Fruit fly (Drosophila melanogaster) whole organism, prepupa: ENCODE data around the gene Gnpnat.
A peak's percentile ranks its signal among the peaks of the same experiment; 100 is the strongest.

Experiments
- CG15336 ChIP-seq: fragments of 200-800 bp; sonication (Bioruptor generic); IDR thresholded peaks from 2 replicates; pipeline ENCODE4 v1.3.6; 2022; ENCODE audit warnings: missing biosample characterization, missing genetic modification characterization
- CG3032 ChIP-seq: fragments of 200-800 bp; optimal IDR thresholded peaks from 2 replicates; lab custom pipeline; 2019; ENCODE audit warnings: missing biosample characterization, mild to moderate bottlenecking, missing genetic modification characterization, moderate library complexity
- CG4318 ChIP-seq: fragments of 200-800 bp; sonication (Bioruptor generic); optimal IDR thresholded peaks from 3 replicates; lab custom pipeline; 2017; ENCODE audit warnings: missing biosample characterization, mild to moderate bottlenecking, missing genetic modification characterization
- CG6808 ChIP-seq: fragments of 200-800 bp; sonication (Bioruptor generic); optimal IDR thresholded peaks from 3 replicates; lab custom pipeline; 2017; ENCODE audit warnings: missing biosample characterization, missing genetic modification characterization, mild to moderate bottlenecking, moderate library complexity, missing genetic modification reagents
- CG8632 ChIP-seq: fragments of 200-800 bp; sonication (Bioruptor generic); optimal IDR thresholded peaks from 3 replicates; lab custom pipeline; 2016; ENCODE audit warnings: missing biosample characterization, missing genetic modification characterization
- Eip75B ChIP-seq: fragments of 200-800 bp; sonication (Bioruptor generic); optimal IDR thresholded peaks from 3 replicates; lab custom pipeline; 2016; ENCODE audit warnings: missing biosample characterization, missing genetic modification characterization
- Eip93F ChIP-seq: fragments of 200-800 bp; sonication (Bioruptor generic); optimal IDR thresholded peaks from 2 replicates; lab custom pipeline; 2016; ENCODE audit warnings: missing biosample characterization, mild to moderate bottlenecking, missing genetic modification characterization
- Hr4 ChIP-seq: fragments of 200-800 bp; sonication (Bioruptor generic); optimal IDR thresholded peaks from 3 replicates; lab custom pipeline; 2016; ENCODE audit warnings: missing biosample characterization, missing genetic modification characterization
- dsx ChIP-seq: fragments of 200-800 bp; optimal IDR thresholded peaks from 3 replicates; lab custom pipeline; 2019; ENCODE audit warnings: missing biosample characterization, mild to moderate bottlenecking, missing genetic modification characterization, moderate library complexity; ENCODE audit not compliant: poor library complexity, severe bottlenecking
- fkh ChIP-seq: fragments of 200-800 bp; sonication (Bioruptor generic); optimal IDR thresholded peaks from 3 replicates; lab custom pipeline; 2017; ENCODE audit warnings: missing biosample characterization, mild to moderate bottlenecking, missing genetic modification characterization, moderate library complexity

DNA sequence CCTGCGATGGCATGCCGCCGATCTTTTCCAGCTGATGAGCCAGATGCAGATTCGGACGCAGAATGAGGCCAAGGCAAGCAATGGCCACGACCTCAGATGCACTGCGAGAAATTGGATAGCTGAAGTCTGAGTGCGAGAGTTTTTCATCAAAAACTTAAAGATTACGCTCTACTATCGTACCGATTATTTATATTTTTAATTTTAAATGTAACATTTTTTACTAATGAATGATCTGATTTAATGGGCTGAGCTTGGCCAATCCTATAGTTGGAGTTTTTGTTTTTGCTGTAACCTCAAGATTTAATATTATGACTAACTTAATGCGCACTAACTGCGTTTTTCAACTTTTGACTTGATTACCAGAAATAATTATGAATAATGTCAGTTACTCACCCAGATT, 24.2 kb downstream of the Gnpnat start:
- TF ChIP-seq fkh (GFP tag; lab: Kevin White, UChicago) (no peak), CG15336 (GFP tag; lab: Robert Waterston, UW) (no peak), CG6808 (peak; percentile 38), dsx (GFP tag; lab: Kevin White, UChicago) (no peak), Eip75B (GFP tag; lab: Kevin White, UChicago) (peak; percentile 71), Hr4 (GFP tag; lab: Kevin White, UChicago) (peak; percentile 34), Eip93F (no peak), CG3032 (tag; lab: Kevin White, UChicago) (peak; percentile 26), CG4318 (peak; percentile 21), CG8632 (GFP tag; lab: Kevin White, UChicago) (peak; percentile 46)
